Fruit fly (Drosophila melanogaster): ENCODE results near the gene myo.

Gene myo

dm6 chr4:708665-709064 is 12.8 kb upstream of the myo start:
- TF ChIP-seq CG32264 (GFP tag; optimal IDR thresholded peaks at IDR 0.05) (no peak), GATAd (GFP tag; optimal IDR thresholded peaks at IDR 0.05) (no peak), brk (GFP tag; optimal IDR thresholded peaks at IDR 0.05) (no peak), psq (GFP tag; optimal IDR thresholded peaks at IDR 0.05) (no peak), Hnf4 (GFP tag; optimal IDR thresholded peaks at IDR 0.05) (no peak), woc (GFP tag; optimal IDR thresholded peaks at IDR 0.05) (no peak), dl (GFP tag; optimal IDR thresholded peaks at IDR 0.05; ENCODE audit: insufficient read depth in 1 of 2, partially characterized antibody in 2 of 2) (no peak), rgr (GFP tag; optimal IDR thresholded peaks at IDR 0.05) (no peak), h (GFP tag; optimal IDR thresholded peaks at IDR 0.05) (no peak), Dif (GFP tag; optimal IDR thresholded peaks at IDR 0.05; ENCODE audit: partially characterized antibody) (no peak), OdsH (GFP tag; optimal IDR thresholded peaks at IDR 0.05) (no peak), foxo (GFP tag; optimal IDR thresholded peaks at IDR 0.05) (no peak)

- peak; percentile 17 for TF ChIP-seq Dfd (GFP tag; optimal IDR thresholded peaks at IDR 0.05)
- TF ChIP-seq pan (optimal IDR thresholded peaks at IDR 0.05): no peak
- TF ChIP-seq h (GFP tag; optimal IDR thresholded peaks at IDR 0.05): no peak
- no peak for TF ChIP-seq CG32264 (GFP tag; optimal IDR thresholded peaks at IDR 0.05)
Measured at dm6 chr4:706847-707246, 11.0 kb upstream of the myo start.

- TF ChIP-seq Dfd (GFP tag; optimal IDR thresholded peaks at IDR 0.05) (peak; percentile 94), OdsH (GFP tag; optimal IDR thresholded peaks at IDR 0.05) (no peak), Rel (GFP tag; optimal IDR thresholded peaks at IDR 0.05) (no peak), Rel (tag; optimal IDR thresholded peaks at IDR 0.05) (no peak)
Measured at dm6 chr4:703992-704690, 8.3 kb upstream of the myo start.

dm6 chr4:702806-703301 is 7.0 kb upstream of the myo start:
- TF ChIP-seq Rel (GFP tag; optimal IDR thresholded peaks at IDR 0.05): no peak
- TF ChIP-seq Rel (tag; optimal IDR thresholded peaks at IDR 0.05): no peak
- TF ChIP-seq CG32264 (GFP tag; optimal IDR thresholded peaks at IDR 0.05): no peak
- no peak for TF ChIP-seq tai (GFP tag; optimal IDR thresholded peaks at IDR 0.05)
- TF ChIP-seq fru (GFP tag; optimal IDR thresholded peaks at IDR 0.05): no peak
- no peak for TF ChIP-seq usp (GFP tag; optimal IDR thresholded peaks at IDR 0.05)
- TF ChIP-seq ey (GFP tag; optimal IDR thresholded peaks at IDR 0.05): no peak
- no peak for TF ChIP-seq Vsx2 (GFP tag; optimal IDR thresholded peaks at IDR 0.05; ENCODE audit: partially characterized antibody)
- TF ChIP-seq CG9705 (GFP tag; optimal IDR thresholded peaks at IDR 0.05): no peak
- TF ChIP-seq dl (GFP tag; optimal IDR thresholded peaks at IDR 0.05; ENCODE audit: insufficient read depth in 1 of 2, partially characterized antibody in 2 of 2): no peak
- TF ChIP-seq GATAd (GFP tag; optimal IDR thresholded peaks at IDR 0.05): no peak
- TF ChIP-seq dsf (GFP tag; optimal IDR thresholded peaks at IDR 0.05; ENCODE audit: borderline replicate concordance): no peak
- TF ChIP-seq rgr (GFP tag; optimal IDR thresholded peaks at IDR 0.05): no peak
- no peak for TF ChIP-seq brk (GFP tag; optimal IDR thresholded peaks at IDR 0.05)
- no peak for TF ChIP-seq sv (GFP tag; optimal IDR thresholded peaks at IDR 0.05)
- TF ChIP-seq psq (GFP tag; optimal IDR thresholded peaks at IDR 0.05): no peak
- TF ChIP-seq h (GFP tag; optimal IDR thresholded peaks at IDR 0.05): no peak
- TF ChIP-seq Dfd (GFP tag; optimal IDR thresholded peaks at IDR 0.05): no peak
- no peak for TF ChIP-seq lola (GFP tag; optimal IDR thresholded peaks at IDR 0.05)
- TF ChIP-seq CrebA (GFP tag; optimal IDR thresholded peaks at IDR 0.05; ENCODE audit: borderline replicate concordance): no peak
- no peak for TF ChIP-seq woc (GFP tag; optimal IDR thresholded peaks at IDR 0.05)

dm6 chr4:701948-702347 is 6.1 kb upstream of the myo start:
- TF ChIP-seq N (GFP tag; optimal IDR thresholded peaks at IDR 0.05) (no peak), Rel (GFP tag; optimal IDR thresholded peaks at IDR 0.05) (no peak), Rel (tag; optimal IDR thresholded peaks at IDR 0.05) (no peak), Abd-B (GFP tag; optimal IDR thresholded peaks at IDR 0.05) (no peak), usp (GFP tag; optimal IDR thresholded peaks at IDR 0.05) (no peak), sv (GFP tag; optimal IDR thresholded peaks at IDR 0.05) (no peak), dsf (GFP tag; optimal IDR thresholded peaks at IDR 0.05; ENCODE audit: borderline replicate concordance) (no peak), jim (GFP tag; optimal IDR thresholded peaks at IDR 0.05) (no peak), Hr83 (GFP tag; optimal IDR thresholded peaks at IDR 0.05; ENCODE audit: poor library complexity, severe bottlenecking) (no peak), Dfd (GFP tag; optimal IDR thresholded peaks at IDR 0.05) (no peak), Mio (GFP tag; optimal IDR thresholded peaks at IDR 0.05) (no peak), CrebA (GFP tag; optimal IDR thresholded peaks at IDR 0.05; ENCODE audit: borderline replicate concordance) (no peak), Hr78 (GFP tag; optimal IDR thresholded peaks at IDR 0.05) (no peak), GATAd (GFP tag; optimal IDR thresholded peaks at IDR 0.05) (no peak), Myc (optimal IDR thresholded peaks at IDR 0.05) (no peak), h (GFP tag; optimal IDR thresholded peaks at IDR 0.05) (no peak), pan (optimal IDR thresholded peaks at IDR 0.05) (no peak), Dif (GFP tag; optimal IDR thresholded peaks at IDR 0.05; ENCODE audit: partially characterized antibody) (no peak), foxo (GFP tag; optimal IDR thresholded peaks at IDR 0.05) (no peak), HLH106 (tag; optimal IDR thresholded peaks at IDR 0.05) (no peak), Jra (GFP tag; optimal IDR thresholded peaks at IDR 0.05) (no peak)
